Worm (Caenorhabditis elegans) whole organism, L3 larva: ENCODE measurements around the gene srlf-1.
A peak's percentile ranks its signal among the peaks of the same experiment; 100 is the strongest.

Source experiments
- ZK546.5 ChIP-seq: sonication (generic microtip); optimal IDR thresholded peaks from 2 replicates; lab custom pipeline; 2017; ENCODE audit warnings: missing biosample characterization, missing genetic modification characterization
- aly-2 ChIP-seq: fragments of 150-350 bp; optimal IDR thresholded peaks from 2 replicates; lab custom pipeline; 2014; ENCODE audit warnings: missing biosample characterization, missing genetic modification characterization
- ama-1 ChIP-seq: fragments of 150-350 bp; optimal IDR thresholded peaks from 2 replicates; lab custom pipeline; 2018
- ceh-16 ChIP-seq: sonication (generic microtip); optimal IDR thresholded peaks from 2 replicates; lab custom pipeline; 2017; ENCODE audit warnings: missing biosample characterization, missing genetic modification characterization
- ceh-28 ChIP-seq: fragments of 150-350 bp; optimal IDR thresholded peaks from 2 replicates; lab custom pipeline; 2014; ENCODE audit warnings: missing biosample characterization, missing genetic modification reagents, missing genetic modification characterization
- ceh-82 ChIP-seq: fragments of 150-350 bp; optimal IDR thresholded peaks from 2 replicates; lab custom pipeline; 2014; ENCODE audit warnings: missing biosample characterization, missing genetic modification characterization
- ceh-9 ChIP-seq: sonication (generic microtip); optimal IDR thresholded peaks from 2 replicates; lab custom pipeline; 2018; ENCODE audit warnings: missing biosample characterization, missing genetic modification characterization
- daf-12 ChIP-seq: fragments of 150-350 bp; optimal IDR thresholded peaks from 2 replicates; lab custom pipeline; 2014; ENCODE audit warnings: missing biosample characterization, missing genetic modification reagents, missing genetic modification characterization
- egl-27 ChIP-seq: sonication (generic microtip); optimal IDR thresholded peaks from 4 replicates; lab custom pipeline; 2017; ENCODE audit warnings: missing biosample characterization, missing genetic modification reagents, missing genetic modification characterization
- egl-5 ChIP-seq: fragments of 150-350 bp; optimal IDR thresholded peaks from 2 replicates; lab custom pipeline; 2017; ENCODE audit warnings: missing biosample characterization, missing genetic modification reagents, missing genetic modification characterization, inconsistent platforms
- elt-1 ChIP-seq: fragments of 150-350 bp; optimal IDR thresholded peaks from 2 replicates; lab custom pipeline; 2014; ENCODE audit warnings: missing biosample characterization, missing genetic modification characterization
- elt-2 ChIP-seq: sonication (generic microtip); optimal IDR thresholded peaks from 2 replicates; lab custom pipeline; 2016; ENCODE audit warnings: missing genetic modification reagents, mild to moderate bottlenecking, missing genetic modification characterization, missing compliant biosample characterization
- elt-3 ChIP-seq, 3 experiments: fragments of 150-350 bp in 1 of 3; sonication (generic microtip) in 2 of 3; optimal IDR thresholded peaks; 2 replicates in 2 of 3; 4 replicates in 1 of 3; lab custom pipeline; 2014 to 2017; ENCODE audit warnings: missing biosample characterization in 3 of 3, missing genetic modification characterization in 3 of 3
- eor-1 ChIP-seq, 2 experiments: fragments of 150-350 bp; optimal IDR thresholded peaks; 2 replicates each; lab custom pipeline; 2014 to 2018; ENCODE audit warnings: missing biosample characterization in 2 of 2, missing genetic modification characterization in 2 of 2
- fkh-10 ChIP-seq: sonication (generic microtip); optimal IDR thresholded peaks from 2 replicates; lab custom pipeline; 2017; ENCODE audit warnings: missing biosample characterization, missing genetic modification reagents, missing genetic modification characterization
- fkh-2 ChIP-seq: fragments of 150-350 bp; optimal IDR thresholded peaks from 2 replicates; lab custom pipeline; 2014; ENCODE audit warnings: missing biosample characterization, missing genetic modification reagents, missing genetic modification characterization
- fos-1 ChIP-seq: fragments of 150-350 bp; optimal IDR thresholded peaks from 2 replicates; lab custom pipeline; 2014; ENCODE audit warnings: missing biosample characterization, missing genetic modification characterization
- hmg-11 ChIP-seq: sonication (generic microtip); optimal IDR thresholded peaks from 2 replicates; lab custom pipeline; 2016; ENCODE audit warnings: missing genetic modification characterization, missing compliant biosample characterization
- jun-1 ChIP-seq: fragments of 150-350 bp; optimal IDR thresholded peaks from 2 replicates; lab custom pipeline; 2014; ENCODE audit warnings: missing biosample characterization, missing genetic modification reagents, missing genetic modification characterization
- lin-15B ChIP-seq: fragments of 150-350 bp; optimal IDR thresholded peaks from 2 replicates; lab custom pipeline; 2014; ENCODE audit warnings: missing biosample characterization, missing genetic modification characterization
- lin-39 ChIP-seq: fragments of 150-350 bp; optimal IDR thresholded peaks from 2 replicates; lab custom pipeline; 2018; ENCODE audit warnings: missing biosample characterization, missing genetic modification reagents, missing genetic modification characterization
- lsy-12 ChIP-seq: sonication (generic microtip); optimal IDR thresholded peaks from 2 replicates; lab custom pipeline; 2016; ENCODE audit warnings: mild to moderate bottlenecking, missing genetic modification characterization, missing compliant biosample characterization
- mdl-1 ChIP-seq: fragments of 150-350 bp; optimal IDR thresholded peaks from 2 replicates; lab custom pipeline; 2014; ENCODE audit warnings: missing biosample characterization, missing genetic modification characterization
- mml-1 ChIP-seq: fragments of 150-350 bp; sonication (generic microtip); optimal IDR thresholded peaks from 3 replicates; lab custom pipeline; 2014; ENCODE audit warnings: missing biosample characterization, missing genetic modification characterization
- nfya-1 ChIP-seq: sonication (generic microtip); optimal IDR thresholded peaks from 2 replicates; lab custom pipeline; 2017; ENCODE audit warnings: missing genetic modification characterization, mild to moderate bottlenecking, missing compliant biosample characterization, antibody characterized with exemption, moderate library complexity; ENCODE audit not compliant: insufficient read depth
- nhr-11 ChIP-seq: fragments of 150-350 bp; optimal IDR thresholded peaks from 2 replicates; lab custom pipeline; 2014; ENCODE audit warnings: missing biosample characterization, missing genetic modification characterization
- nhr-12 ChIP-seq: fragments of 150-350 bp; optimal IDR thresholded peaks from 2 replicates; lab custom pipeline; 2014; ENCODE audit warnings: missing biosample characterization, missing genetic modification characterization
- nhr-23 ChIP-seq: fragments of 150-350 bp; optimal IDR thresholded peaks from 2 replicates; lab custom pipeline; 2014; ENCODE audit warnings: missing biosample characterization, missing genetic modification reagents, missing genetic modification characterization
- nhr-237 ChIP-seq: fragments of 150-350 bp; optimal IDR thresholded peaks from 2 replicates; lab custom pipeline; 2014; ENCODE audit warnings: missing biosample characterization, missing genetic modification characterization
- nhr-25 ChIP-seq: sonication (generic microtip); optimal IDR thresholded peaks from 2 replicates; lab custom pipeline; 2017; ENCODE audit warnings: missing biosample characterization, missing genetic modification characterization
- nhr-28 ChIP-seq: fragments of 150-350 bp; optimal IDR thresholded peaks from 2 replicates; lab custom pipeline; 2014; ENCODE audit warnings: missing biosample characterization, missing genetic modification characterization
- nhr-43 ChIP-seq: sonication (generic microtip); optimal IDR thresholded peaks from 2 replicates; lab custom pipeline; 2016; ENCODE audit warnings: mild to moderate bottlenecking, missing genetic modification characterization, missing compliant biosample characterization; ENCODE audit not compliant: poor library complexity, severe bottlenecking
- nhr-67 ChIP-seq: fragments of 150-350 bp; optimal IDR thresholded peaks from 2 replicates; lab custom pipeline; 2014; ENCODE audit warnings: missing biosample characterization, missing genetic modification characterization
- nhr-76 ChIP-seq: fragments of 150-350 bp; sonication (generic microtip); optimal IDR thresholded peaks from 5 replicates; lab custom pipeline; 2014; ENCODE audit warnings: missing biosample characterization, missing genetic modification characterization
- nhr-77 ChIP-seq: fragments of 150-350 bp; optimal IDR thresholded peaks from 2 replicates; lab custom pipeline; 2014; ENCODE audit warnings: missing biosample characterization, missing genetic modification characterization
- pha-4 ChIP-seq: fragments of 150-350 bp; optimal IDR thresholded peaks from 2 replicates; lab custom pipeline; 2014; ENCODE audit warnings: missing biosample characterization, missing genetic modification reagents, missing genetic modification characterization
- pqm-1 ChIP-seq: fragments of 150-350 bp; optimal IDR thresholded peaks from 2 replicates; lab custom pipeline; 2017; ENCODE audit warnings: missing biosample characterization, missing genetic modification characterization, inconsistent platforms
- sea-2 ChIP-seq: fragments of 150-350 bp; sonication (generic microtip); optimal IDR thresholded peaks from 4 replicates; lab custom pipeline; 2014; ENCODE audit warnings: missing biosample characterization, missing genetic modification reagents, missing genetic modification characterization
- skn-1 ChIP-seq: fragments of 150-350 bp; optimal IDR thresholded peaks from 2 replicates; lab custom pipeline; 2014; ENCODE audit warnings: missing biosample characterization, missing genetic modification characterization
- snpc-4 ChIP-seq: fragments of 150-350 bp; optimal IDR thresholded peaks from 2 replicates; lab custom pipeline; 2014; ENCODE audit warnings: missing biosample characterization, missing genetic modification characterization
- tbx-2 ChIP-seq: sonication (generic microtip); optimal IDR thresholded peaks from 2 replicates; lab custom pipeline; 2016; ENCODE audit warnings: mild to moderate bottlenecking, missing genetic modification characterization, missing compliant biosample characterization
- unc-39 ChIP-seq: sonication (generic microtip); optimal IDR thresholded peaks from 4 replicates; lab custom pipeline; 2017; ENCODE audit warnings: missing biosample characterization, missing genetic modification characterization
- unc-62 ChIP-seq: fragments of 150-350 bp; sonication (generic microtip); optimal IDR thresholded peaks from 4 replicates; lab custom pipeline; 2014; ENCODE audit warnings: missing biosample characterization, missing genetic modification reagents, missing genetic modification characterization
- zag-1 ChIP-seq: fragments of 150-350 bp; optimal IDR thresholded peaks from 2 replicates; lab custom pipeline; 2014; ENCODE audit warnings: missing biosample characterization, missing genetic modification characterization
- ztf-11 ChIP-seq: fragments of 150-350 bp; optimal IDR thresholded peaks from 2 replicates; lab custom pipeline; 2014; ENCODE audit warnings: missing biosample characterization, missing genetic modification characterization
- ztf-4 ChIP-seq: fragments of 150-350 bp; optimal IDR thresholded peaks from 2 replicates; lab custom pipeline; 2014; ENCODE audit warnings: missing biosample characterization, missing genetic modification characterization

srlf-1 gene

ce11 chrII:7773427-7773993 lies 16.9 kb upstream of the srlf-1 start:
- TF ChIP-seq hmg-11 (tag; lab: Kevin White, UChicago) (no peak), pha-4 (tag; lab: Kevin White, UChicago) (no peak), sea-2 (GFP tag; lab: Kevin White, UChicago) (no peak), mml-1 (tag; lab: Kevin White, UChicago) (no peak), nhr-11 (tag; lab: Kevin White, UChicago) (no peak), nhr-12 (tag; lab: Kevin White, UChicago) (no peak), aly-2 (tag; lab: Kevin White, UChicago) (no peak), lin-39 (tag; lab: Kevin White, UChicago) (no peak), fkh-2 (tag; lab: Kevin White, UChicago) (no peak), nhr-43 (tag; lab: Kevin White, UChicago) (peak; percentile 88), nhr-76 (tag; lab: Kevin White, UChicago) (no peak), egl-27 (no peak), elt-2 (tag; lab: Kevin White, UChicago) (peak; percentile 15), unc-62 (no peak), nhr-28 (tag; lab: Kevin White, UChicago) (no peak), ceh-28 (tag; lab: Kevin White, UChicago) (no peak), elt-3 (tag; optimal IDR thresholded peaks at IDR 0.05; lab: Kevin White, UChicago) (peak in 1 of 3 experiments; percentile 15), tbx-2 (tag; lab: Kevin White, UChicago) (peak; percentile 50), snpc-4 (no peak), daf-12 (tag; lab: Kevin White, UChicago) (no peak), ceh-82 (tag; lab: Kevin White, UChicago) (no peak), jun-1 (tag; lab: Kevin White, UChicago) (no peak), nhr-67 (tag; lab: Kevin White, UChicago) (no peak), ZK546.5 (tag; lab: Kevin White, UChicago) (no peak), ztf-11 (tag; lab: Kevin White, UChicago) (no peak), fkh-10 (GFP tag; lab: Kevin White, UChicago) (no peak), nhr-77 (tag; lab: Kevin White, UChicago) (no peak), nfya-1 (tag; lab: Kevin White, UChicago) (no peak), nhr-25 (tag; lab: Kevin White, UChicago) (no peak), unc-39 (no peak), ama-1 (lab: Kevin White, UChicago) (peak; percentile 52)

DNA sequence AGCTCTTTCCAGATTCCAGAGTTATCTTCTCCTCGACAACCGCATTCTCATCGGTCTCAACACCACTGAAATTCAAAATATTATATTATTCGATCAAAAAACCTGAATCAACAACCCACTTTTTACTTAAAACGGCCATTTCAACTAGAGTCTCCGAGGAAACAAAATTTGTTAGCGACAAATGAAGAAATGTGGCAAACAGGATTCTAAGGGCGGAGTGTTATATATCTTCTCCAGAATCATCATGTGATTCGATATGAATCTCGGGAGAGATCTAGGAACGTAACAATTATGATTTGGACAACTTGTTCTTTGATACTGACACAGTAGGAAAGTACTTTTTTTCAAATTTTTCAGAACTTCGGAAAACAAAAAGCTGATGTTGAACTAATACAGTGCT lies 14.2 kb upstream of the srlf-1 start:
- TF ChIP-seq ceh-9 (tag; lab: Kevin White, UChicago) (no peak), nhr-43 (tag; lab: Kevin White, UChicago) (peak; percentile 63), nhr-23 (tag; lab: Kevin White, UChicago) (peak; percentile 12)

DNA sequence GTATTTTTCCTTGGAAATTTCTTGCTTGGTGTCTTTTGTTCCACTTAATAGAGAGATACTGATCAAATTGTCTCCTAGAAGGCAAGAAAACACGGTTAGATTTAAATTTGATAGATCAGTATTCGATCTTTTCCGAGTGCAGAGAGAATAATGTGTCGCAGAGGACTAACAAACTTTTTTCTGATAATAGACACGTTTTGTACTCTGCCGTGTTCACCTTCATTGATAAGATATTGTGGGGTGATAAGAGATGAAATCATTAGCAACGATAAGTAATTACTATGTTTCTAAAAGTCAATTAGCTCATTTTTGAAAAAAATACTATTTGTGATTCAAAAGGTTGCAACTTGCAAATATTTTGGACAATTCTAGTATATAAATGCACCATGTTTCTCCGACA lies 13.7 kb upstream of the srlf-1 start:
- peak; percentile 45 for TF ChIP-seq nhr-43 (tag; lab: Kevin White, UChicago)
- no peak for TF ChIP-seq nhr-76 (tag; lab: Kevin White, UChicago)
- no peak for TF ChIP-seq egl-27
- no peak for TF ChIP-seq mdl-1 (tag; lab: Kevin White, UChicago)
- no peak for TF ChIP-seq lsy-12
- no peak for TF ChIP-seq unc-62
- TF ChIP-seq nhr-67 (tag; lab: Kevin White, UChicago), result no peak
- TF ChIP-seq nfya-1 (tag; lab: Kevin White, UChicago), result no peak
- peak; percentile 53 for TF ChIP-seq nhr-23 (tag; lab: Kevin White, UChicago)
- no peak for TF ChIP-seq ceh-82 (tag; lab: Kevin White, UChicago)
- TF ChIP-seq fos-1 (tag; lab: Kevin White, UChicago), result no peak
- no peak for TF ChIP-seq eor-1 (tag; optimal IDR thresholded peaks at IDR 0.05; lab: Kevin White, UChicago)
- TF ChIP-seq tbx-2 (tag; lab: Kevin White, UChicago), result no peak
- TF ChIP-seq mml-1 (tag; lab: Kevin White, UChicago), result no peak
- peak; percentile 41 for TF ChIP-seq elt-1
- TF ChIP-seq nhr-77 (tag; lab: Kevin White, UChicago), result no peak
- TF ChIP-seq hmg-11 (tag; lab: Kevin White, UChicago), result no peak
- no peak for TF ChIP-seq skn-1 (tag; lab: Kevin White, UChicago)
- TF ChIP-seq ama-1 (lab: Kevin White, UChicago), result no peak
- peak; percentile 25 for TF ChIP-seq nhr-25 (tag; lab: Kevin White, UChicago)
- no peak for TF ChIP-seq daf-12 (tag; lab: Kevin White, UChicago)
- TF ChIP-seq zag-1 (tag; lab: Kevin White, UChicago), result no peak
- no peak for TF ChIP-seq pha-4 (tag; lab: Kevin White, UChicago)
- no peak for TF ChIP-seq egl-5 (tag; lab: Kevin White, UChicago)
- TF ChIP-seq nhr-11 (tag; lab: Kevin White, UChicago), result no peak
- no peak for TF ChIP-seq ceh-16 (tag; lab: Kevin White, UChicago)
- TF ChIP-seq elt-3 (tag; optimal IDR thresholded peaks at IDR 0.05; lab: Kevin White, UChicago), result peak in 2 of 3 experiments; percentile 89 to 90
- no peak for TF ChIP-seq nhr-237
- TF ChIP-seq jun-1 (tag; lab: Kevin White, UChicago), result peak; percentile 22
- TF ChIP-seq lin-15B, result no peak
- TF ChIP-seq pqm-1 (tag; lab: Kevin White, UChicago), result peak; percentile 89
- no peak for TF ChIP-seq aly-2 (tag; lab: Kevin White, UChicago)
- TF ChIP-seq unc-39, result no peak
- TF ChIP-seq snpc-4, result no peak
- no peak for TF ChIP-seq sea-2 (GFP tag; lab: Kevin White, UChicago)
- no peak for TF ChIP-seq ztf-4 (tag; lab: Kevin White, UChicago)
